Worm (Caenorhabditis elegans) whole organism, L4/young adult: ENCODE data around the gene mdt-27.

Experiments
- W03F9.2 ChIP-seq: fragments of 150-350 bp; optimal IDR thresholded peaks from 2 replicates; lab custom pipeline; 2014; ENCODE audit warnings: missing biosample characterization, missing genetic modification characterization
- him-1 ChIP-seq: sonication (generic microtip); optimal IDR thresholded peaks from 2 replicates; lab custom pipeline; 2016; ENCODE audit warnings: missing genotype, missing genetic modification reagents, missing genetic modification characterization, missing compliant biosample characterization

- no peak for TF ChIP-seq him-1 (tag; lab: Kevin White, UChicago)
- no peak for TF ChIP-seq W03F9.2 (tag; lab: Kevin White, UChicago)
These were observed 5.9 kb upstream of the mdt-27 start for ce11 chrV:9219390-9219733.
